Fruit fly (Drosophila melanogaster) whole organism, embryonic: ENCODE data around the gene CG17202.

Source experiments
- Ada2b ChIP-seq: fragments of 200-800 bp; sonication (Bioruptor generic); IDR thresholded peaks from 2 replicates; pipeline ENCODE4 v1.3.6; 2022; ENCODE audit warnings: missing biosample characterization, missing genetic modification characterization
- B-H1 ChIP-seq: fragments of 200-800 bp; sonication (Bioruptor generic); IDR thresholded peaks from 3 replicates; pipeline ENCODE4 v1.3.6; 2022; ENCODE audit warnings: missing biosample characterization, missing genetic modification characterization
- Bgb ChIP-seq: fragments of 200-800 bp; sonication (Bioruptor generic); IDR thresholded peaks from 2 replicates; pipeline ENCODE4 v1.3.6; 2022; ENCODE audit warnings: missing biosample characterization, missing genetic modification characterization; ENCODE audit not compliant: partially characterized antibody
- CG12659 ChIP-seq: fragments of 200-800 bp; sonication (Bioruptor generic); optimal IDR thresholded peaks from 3 replicates; lab custom pipeline; 2017; ENCODE audit warnings: mild to moderate bottlenecking, missing biosample characterization, missing genetic modification reagents, missing genetic modification characterization
- CG13287 ChIP-seq: fragments of 200-800 bp; sonication (Bioruptor generic); IDR thresholded peaks from 2 replicates; pipeline ENCODE4 v1.3.6; 2022; ENCODE audit warnings: missing biosample characterization, missing genetic modification characterization; ENCODE audit not compliant: partially characterized antibody
- CG14710 ChIP-seq: fragments of 200-800 bp; sonication (Bioruptor generic); optimal IDR thresholded peaks from 3 replicates; lab custom pipeline; 2019; ENCODE audit warnings: missing biosample characterization, mild to moderate bottlenecking, missing genetic modification characterization, moderate library complexity
- CG15601 ChIP-seq: fragments of 200-800 bp; sonication (Bioruptor generic); optimal IDR thresholded peaks from 3 replicates; lab custom pipeline; 2019; ENCODE audit warnings: missing biosample characterization, mild to moderate bottlenecking, missing genetic modification characterization, moderate library complexity
- CG16815 ChIP-seq: fragments of 200-800 bp; sonication (Bioruptor generic); optimal IDR thresholded peaks from 3 replicates; lab custom pipeline; 2017; ENCODE audit warnings: missing biosample characterization, mild to moderate bottlenecking, missing genetic modification characterization
- CG17186 ChIP-seq: fragments of 200-800 bp; sonication (Bioruptor generic); optimal IDR thresholded peaks from 3 replicates; lab custom pipeline; 2017; ENCODE audit warnings: missing biosample characterization, missing genetic modification reagents, missing genetic modification characterization
- CG30020 ChIP-seq: fragments of 200-800 bp; optimal IDR thresholded peaks from 2 replicates; lab custom pipeline; 2019; ENCODE audit warnings: missing biosample characterization, mild to moderate bottlenecking, missing genetic modification characterization, moderate library complexity
- CG34422 ChIP-seq: fragments of 200-800 bp; sonication (Bioruptor generic); IDR thresholded peaks from 3 replicates; pipeline ENCODE4 v1.3.6; 2022; ENCODE audit warnings: missing biosample characterization, missing genetic modification characterization
- CG3995 ChIP-seq: fragments of 200-800 bp; sonication (Bioruptor generic); optimal IDR thresholded peaks from 3 replicates; lab custom pipeline; 2016; ENCODE audit warnings: missing biosample characterization, missing genetic modification characterization
- CG4617 ChIP-seq: fragments of 200-800 bp; sonication (Bioruptor generic); optimal IDR thresholded peaks from 3 replicates; lab custom pipeline; 2016; ENCODE audit warnings: missing biosample characterization, missing genetic modification characterization, borderline replicate concordance
- CG6175 ChIP-seq: fragments of 200-800 bp; sonication (Bioruptor generic); IDR thresholded peaks from 3 replicates; pipeline ENCODE4 v1.3.6; 2022; ENCODE audit warnings: missing biosample characterization, missing genetic modification characterization
- CG6683 ChIP-seq: fragments of 200-800 bp; sonication (Bioruptor generic); optimal IDR thresholded peaks from 2 replicates; lab custom pipeline; 2017; ENCODE audit warnings: missing biosample characterization, mild to moderate bottlenecking, missing genetic modification characterization, missing genetic modification reagents
- CG6813 ChIP-seq: fragments of 200-800 bp; sonication (Bioruptor generic); optimal IDR thresholded peaks from 2 replicates; lab custom pipeline; 2017; ENCODE audit warnings: missing biosample characterization, missing genetic modification characterization, mild to moderate bottlenecking, moderate library complexity, missing genetic modification reagents
- CG8089 ChIP-seq: fragments of 200-800 bp; sonication (Bioruptor generic); optimal IDR thresholded peaks from 3 replicates; lab custom pipeline; 2016; ENCODE audit warnings: missing biosample characterization, missing genetic modification characterization
- CG9876 ChIP-seq: fragments of 200-800 bp; sonication (Bioruptor generic); optimal IDR thresholded peaks from 2 replicates; lab custom pipeline; 2016; ENCODE audit warnings: missing biosample characterization, missing genetic modification characterization
- Dad ChIP-seq: fragments of 200-800 bp; sonication (Bioruptor generic); optimal IDR thresholded peaks from 3 replicates; lab custom pipeline; 2016; ENCODE audit warnings: missing biosample characterization, missing genetic modification characterization
- Doc3 ChIP-seq: fragments of 200-800 bp; sonication (Bioruptor generic); IDR thresholded peaks from 3 replicates; pipeline ENCODE4 v1.3.6; 2022; ENCODE audit warnings: missing biosample characterization, missing genetic modification characterization; ENCODE audit not compliant: partially characterized antibody
- Dp ChIP-seq: fragments of 200-800 bp; sonication (Bioruptor generic); optimal IDR thresholded peaks from 2 replicates; lab custom pipeline; 2018; ENCODE audit warnings: missing biosample characterization, mild to moderate bottlenecking, missing genetic modification characterization, moderate library complexity
- Elba2 ChIP-seq: fragments of 200-800 bp; sonication (Bioruptor generic); optimal IDR thresholded peaks from 3 replicates; lab custom pipeline; 2016; ENCODE audit warnings: missing biosample characterization, missing genetic modification characterization
- HLH4C ChIP-seq: fragments of 200-800 bp; sonication (Bioruptor generic); IDR thresholded peaks from 3 replicates; pipeline ENCODE4 v1.3.6; 2022; ENCODE audit warnings: missing biosample characterization, missing genetic modification characterization; ENCODE audit not compliant: partially characterized antibody
- Hr51 ChIP-seq, 2 experiments: fragments of 200-800 bp; sonication (Bioruptor generic); optimal IDR thresholded peaks; 2 replicates in 1 of 2; 3 replicates in 1 of 2; lab custom pipeline; 2016 to 2018; ENCODE audit warnings: missing biosample characterization in 2 of 2, missing genetic modification characterization in 2 of 2, mild to moderate bottlenecking in 1 of 2, moderate library complexity in 1 of 2
- Kr ChIP-seq: fragments of 200-800 bp; sonication (Bioruptor generic); optimal IDR thresholded peaks from 2 replicates; lab custom pipeline; 2017; ENCODE audit warnings: missing biosample characterization, mild to moderate bottlenecking, missing genetic modification characterization
- NC2β ChIP-seq: fragments of 200-800 bp; sonication (Bioruptor generic); optimal IDR thresholded peaks from 2 replicates; lab custom pipeline; 2016; ENCODE audit warnings: missing biosample characterization, missing genetic modification characterization
- Neu2 ChIP-seq: fragments of 200-800 bp; sonication (Bioruptor generic); optimal IDR thresholded peaks from 3 replicates; lab custom pipeline; 2016; ENCODE audit warnings: missing biosample characterization, missing genetic modification characterization, borderline replicate concordance
- Scr ChIP-seq: fragments of 200-800 bp; sonication (Bioruptor generic); IDR thresholded peaks from 2 replicates; pipeline ENCODE4 v1.3.6; 2022; ENCODE audit warnings: missing biosample characterization, missing genetic modification characterization; ENCODE audit not compliant: partially characterized antibody
- Six4 ChIP-seq: fragments of 200-800 bp; sonication (Bioruptor generic); optimal IDR thresholded peaks from 2 replicates; lab custom pipeline; 2016; ENCODE audit warnings: missing biosample characterization, missing genetic modification characterization
- Stat92E ChIP-seq, 3 experiments: fragments of >200 bp in 2 of 3; fragments of 200-800 bp in 1 of 3; sonication (Bioruptor generic) in 1 of 3; optimal IDR thresholded peaks; 2 replicates each; lab custom pipeline; 2017 to 2019; ENCODE audit warnings: missing biosample characterization in 3 of 3, missing genetic modification characterization in 3 of 3, mild to moderate bottlenecking in 1 of 3, moderate library complexity in 1 of 3
- Taf1 ChIP-seq: fragments of 200-800 bp; sonication (Bioruptor generic); IDR thresholded peaks from 2 replicates; pipeline ENCODE4 v1.3.6; 2022; ENCODE audit warnings: missing biosample characterization, missing genetic modification characterization
- ap ChIP-seq: fragments of 200-800 bp; sonication (Bioruptor generic); IDR thresholded peaks from 2 replicates; pipeline ENCODE4 v1.3.6; 2022; ENCODE audit warnings: missing biosample characterization, missing genetic modification characterization
- chif ChIP-seq, 2 experiments: fragments of 200-800 bp; sonication (Bioruptor generic); optimal IDR thresholded peaks; 3 replicates each; lab custom pipeline; 2016; ENCODE audit warnings: missing biosample characterization in 2 of 2, missing genetic modification characterization in 2 of 2
- dm ChIP-seq: fragments of 200-800 bp; sonication (Bioruptor generic); optimal IDR thresholded peaks from 3 replicates; lab custom pipeline; 2016; ENCODE audit warnings: missing biosample characterization, missing genetic modification characterization
- dmrt11E ChIP-seq: fragments of 200-800 bp; sonication (Bioruptor generic); optimal IDR thresholded peaks from 3 replicates; lab custom pipeline; 2018; ENCODE audit warnings: missing biosample characterization, mild to moderate bottlenecking, missing genetic modification characterization, moderate library complexity
- fu2 ChIP-seq: fragments of 200-800 bp; sonication (Bioruptor generic); optimal IDR thresholded peaks from 2 replicates; lab custom pipeline; 2016; ENCODE audit warnings: missing biosample characterization, missing genetic modification characterization
- hb ChIP-seq: fragments of 200-800 bp; sonication (Bioruptor generic); IDR thresholded peaks from 3 replicates; pipeline ENCODE4 v1.3.6; 2022; ENCODE audit warnings: missing biosample characterization, missing genetic modification characterization; ENCODE audit not compliant: partially characterized antibody
- hbn ChIP-seq: fragments of 200-800 bp; sonication (Bioruptor generic); IDR thresholded peaks from 2 replicates; pipeline ENCODE4 v1.3.6; 2022; ENCODE audit warnings: missing biosample characterization, missing genetic modification characterization; ENCODE audit not compliant: partially characterized antibody
- lov ChIP-seq, 2 experiments: fragments of 200-800 bp in 1 of 2; fragments of >200 bp in 1 of 2; sonication (Bioruptor generic) in 1 of 2; IDR thresholded peaks in 1 of 2; optimal IDR thresholded peaks in 1 of 2; 2 replicates in 1 of 2; 3 replicates in 1 of 2; pipeline versions ENCODE4 v1.3.6 to Lab custom; 2017 to 2022; ENCODE audit warnings: missing biosample characterization in 1 of 2, missing genetic modification characterization in 1 of 2
- otp ChIP-seq: fragments of 200-800 bp; sonication (Bioruptor generic); IDR thresholded peaks from 3 replicates; pipeline ENCODE4, ENCODE4 v1.3.6; 2022; ENCODE audit warnings: missing biosample characterization, missing genetic modification characterization
- ranshi ChIP-seq: fragments of 200-800 bp; sonication (Bioruptor generic); IDR thresholded peaks from 2 replicates; pipeline ENCODE4 v1.3.6; 2022; ENCODE audit warnings: missing biosample characterization, missing genetic modification characterization
- rib ChIP-seq: fragments of 200-800 bp; sonication (Bioruptor generic); IDR thresholded peaks from 2 replicates; pipeline ENCODE4 v1.3.6; 2022; ENCODE audit warnings: missing biosample characterization, missing genetic modification characterization
- slp2 ChIP-seq: fragments of 200-800 bp; sonication (Bioruptor generic); optimal IDR thresholded peaks from 2 replicates; lab custom pipeline; 2016; ENCODE audit warnings: missing biosample characterization, missing genetic modification characterization
- stwl ChIP-seq: fragments of 200-800 bp; sonication (Bioruptor generic); optimal IDR thresholded peaks from 3 replicates; lab custom pipeline; 2018; ENCODE audit warnings: missing biosample characterization, mild to moderate bottlenecking, missing genetic modification characterization, moderate library complexity
- sug ChIP-seq: fragments of 200-800 bp; optimal IDR thresholded peaks from 2 replicates; lab custom pipeline; 2019; ENCODE audit warnings: missing biosample characterization, mild to moderate bottlenecking, missing genetic modification characterization, moderate library complexity
- tna ChIP-seq: fragments of 200-800 bp; sonication (Bioruptor generic); IDR thresholded peaks from 2 replicates; pipeline ENCODE4 v1.3.6; 2022; ENCODE audit warnings: missing biosample characterization, missing genetic modification characterization; ENCODE audit not compliant: partially characterized antibody
- vnd ChIP-seq: fragments of 200-800 bp; sonication (Bioruptor generic); IDR thresholded peaks from 3 replicates; pipeline ENCODE4 v1.3.6; 2022; ENCODE audit warnings: missing biosample characterization, missing genetic modification characterization; ENCODE audit not compliant: partially characterized antibody
- zfh1 ChIP-seq: fragments of 200-800 bp; sonication (Bioruptor generic); IDR thresholded peaks from 3 replicates; pipeline ENCODE4 v1.3.6; 2022; ENCODE audit warnings: missing biosample characterization, missing genetic modification characterization

CG17202 gene

dm6 chr3R:12456370-12456940 is 33.9 kb downstream of the CG17202 start, which contains the start of gene trus (continued):
- no peak for TF ChIP-seq zfh1 (GFP tag; lab: Robert Waterston, UW)
- no peak for TF ChIP-seq CG34422 (GFP tag; lab: Robert Waterston, UW)
- peak in 1 of 3 experiments; percentile 9 for TF ChIP-seq Stat92E (GFP tag; optimal IDR thresholded peaks at IDR 0.05; lab: Kevin White, UChicago)
- no peak for TF ChIP-seq ranshi (GFP tag; lab: Robert Waterston, UW)
- TF ChIP-seq CG6683 (GFP tag; lab: Kevin White, UChicago) = no peak
- no peak for TF ChIP-seq Taf1 (GFP tag; lab: Robert Waterston, UW)
- TF ChIP-seq Elba2 (GFP tag; lab: Kevin White, UChicago) = no peak
- peak; percentile 70; the same call in 2 of the 3 replicates for TF ChIP-seq hb (GFP tag; lab: Robert Waterston, UW)
- TF ChIP-seq rib (GFP tag; lab: Robert Waterston, UW) = 0 out of 2 replicates have a peak, but pooled peaks have one; percentile 8
- TF ChIP-seq Dad = no peak
- TF ChIP-seq fu2 (GFP tag; lab: Kevin White, UChicago) = no peak
- no peak for TF ChIP-seq ap (GFP tag; lab: Robert Waterston, UW)
- TF ChIP-seq HLH4C (GFP tag; lab: Robert Waterston, UW) = peak; percentile 87
- no peak for TF ChIP-seq CG30020
- no peak for TF ChIP-seq B-H1 (GFP tag; lab: Robert Waterston, UW)
- TF ChIP-seq Bgb (GFP tag; lab: Robert Waterston, UW) = peak; percentile 89
- TF ChIP-seq chif (GFP tag; optimal IDR thresholded peaks at IDR 0.05; lab: Kevin White, UChicago) = no peak
- no peak for TF ChIP-seq CG3995 (GFP tag; lab: Kevin White, UChicago)
- peak; percentile 95 for TF ChIP-seq CG13287 (GFP tag; lab: Robert Waterston, UW)
- TF ChIP-seq CG16815 (GFP tag; lab: Kevin White, UChicago) = no peak
- no peak for TF ChIP-seq otp (GFP tag; lab: Robert Waterston, UW)
- no peak for TF ChIP-seq dmrt11E (tag; lab: Kevin White, UChicago)
- no peak for TF ChIP-seq Ada2b (GFP tag; lab: Robert Waterston, UW)
- TF ChIP-seq CG9876 (GFP tag; lab: Kevin White, UChicago) = no peak
- peak; percentile 86 for TF ChIP-seq Scr
- peak; percentile 25 for TF ChIP-seq CG17186 (GFP tag; lab: Kevin White, UChicago)
- peak; percentile 87 for TF ChIP-seq Dp
- no peak for TF ChIP-seq Six4 (GFP tag; lab: Kevin White, UChicago)
- TF ChIP-seq CG14710 (tag; lab: Kevin White, UChicago) = peak; percentile 32
- TF ChIP-seq tna (GFP tag; lab: Robert Waterston, UW) = peak; percentile 82
- no peak for TF ChIP-seq lov (optimal IDR thresholded peaks at IDR 0.05; lab: Kevin White, UChicago)
- no peak for TF ChIP-seq lov (GFP tag; IDR thresholded peaks at IDR 0.05; lab: Robert Waterston, UW)
- TF ChIP-seq vnd = peak; percentile 76
- peak; percentile 24 for TF ChIP-seq CG12659 (GFP tag; lab: Kevin White, UChicago)
- TF ChIP-seq Neu2 (GFP tag; lab: Kevin White, UChicago) = no peak
- TF ChIP-seq CG6175 = no peak
- no peak for TF ChIP-seq NC2β (GFP tag; lab: Kevin White, UChicago)
- TF ChIP-seq sug (tag; lab: Kevin White, UChicago) = peak; percentile 17
- TF ChIP-seq hbn (GFP tag; lab: Robert Waterston, UW) = peak; percentile 91
- peak; percentile 74 for TF ChIP-seq stwl (tag; lab: Kevin White, UChicago)
- peak; percentile 50 for TF ChIP-seq CG4617
- TF ChIP-seq CG8089 = no peak
- TF ChIP-seq CG6813 (GFP tag; lab: Kevin White, UChicago) = no peak
- no peak for TF ChIP-seq Kr
- no peak for TF ChIP-seq Hr51 (GFP tag; optimal IDR thresholded peaks at IDR 0.05; lab: Kevin White, UChicago)
- TF ChIP-seq slp2 (GFP tag; lab: Kevin White, UChicago) = no peak
- TF ChIP-seq Doc3 = peak; percentile 88
- TF ChIP-seq CG15601 (tag; lab: Kevin White, UChicago) = peak; percentile 89
- peak; percentile 11 for TF ChIP-seq dm (GFP tag; lab: Kevin White, UChicago)
